Worm (Caenorhabditis elegans): ENCODE results near the gene T23B12.11.

DNA sequence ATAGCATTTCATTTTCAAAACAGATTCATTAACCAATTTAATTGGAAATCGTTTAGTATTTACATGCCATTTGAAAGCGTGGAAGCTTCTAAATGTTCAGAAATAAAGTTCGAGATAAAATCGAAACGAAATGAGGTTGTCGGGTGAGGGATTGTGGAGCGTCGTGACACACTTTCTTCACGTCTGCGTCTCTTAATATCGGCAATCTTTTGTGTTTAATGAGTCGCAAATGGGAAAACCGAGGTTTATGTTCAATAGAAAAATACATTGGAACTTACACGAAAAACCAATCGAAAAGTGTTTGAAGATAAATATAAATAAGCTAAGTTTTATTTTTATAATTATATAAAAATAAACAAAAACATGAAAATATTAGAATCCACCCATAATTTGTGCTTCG is 5.6 kb downstream of the T23B12.11 start:
- TF ChIP-seq lsy-2 (tag; optimal IDR thresholded peaks at IDR 0.05) (peak in 1 of 2 experiments; percentile 27), nhr-11 (tag; optimal IDR thresholded peaks at IDR 0.05) (no peak), unc-55 (GFP tag; optimal IDR thresholded peaks at IDR 0.05) (peak; percentile 46), unc-62 (GFP tag; optimal IDR thresholded peaks at IDR 0.05) (no peak), nhr-237 (tag; optimal IDR thresholded peaks at IDR 0.05) (no peak), ama-1 (optimal IDR thresholded peaks at IDR 0.05) (no peak), zag-1 (tag; optimal IDR thresholded peaks at IDR 0.05) (no peak), ztf-11 (tag; optimal IDR thresholded peaks at IDR 0.05) (no peak), unc-39 (tag; optimal IDR thresholded peaks at IDR 0.05) (no peak), sem-4 (tag; optimal IDR thresholded peaks at IDR 0.05) (peak; percentile 30)

All from whole organism, L2 larva.